Worm (Caenorhabditis elegans) whole organism, mixed stage, embryonic: ENCODE data around the gene sel-1.

Experiments
- ceh-39 ChIP-seq: fragments of 150-350 bp; optimal IDR thresholded peaks from 2 replicates; lab custom pipeline; 2014; ENCODE audit warnings: missing biosample characterization, missing genetic modification characterization
- ceh-83 ChIP-seq: fragments of 200-800 bp; sonication (Bioruptor generic); optimal IDR thresholded peaks from 2 replicates; lab custom pipeline; 2018; ENCODE audit warnings: mild to moderate bottlenecking, missing genetic modification characterization, missing compliant biosample characterization
- lin-13 ChIP-seq: fragments of 150-350 bp; optimal IDR thresholded peaks from 2 replicates; lab custom pipeline; 2014; ENCODE audit warnings: missing biosample characterization, missing genetic modification characterization
- lsy-2 ChIP-seq: fragments of 150-350 bp; optimal IDR thresholded peaks from 2 replicates; lab custom pipeline; 2014; ENCODE audit warnings: missing biosample characterization, missing genetic modification characterization
- nhr-237 ChIP-seq: fragments of 150-350 bp; optimal IDR thresholded peaks from 2 replicates; lab custom pipeline; 2014; ENCODE audit warnings: missing biosample characterization, missing genetic modification characterization
- nhr-28 ChIP-seq: fragments of 150-350 bp; optimal IDR thresholded peaks from 2 replicates; lab custom pipeline; 2014; ENCODE audit warnings: missing biosample characterization, missing genetic modification characterization
- snpc-4 ChIP-seq: fragments of 150-350 bp; optimal IDR thresholded peaks from 2 replicates; lab custom pipeline; 2014; ENCODE audit warnings: missing biosample characterization, missing genetic modification characterization
- unc-62 ChIP-seq: fragments of 150-350 bp; optimal IDR thresholded peaks from 2 replicates; lab custom pipeline; 2014; ENCODE audit warnings: missing biosample characterization, missing genetic modification reagents, missing genetic modification characterization
- ztf-11 ChIP-seq: fragments of 150-350 bp; optimal IDR thresholded peaks from 2 replicates; lab custom pipeline; 2014; ENCODE audit warnings: missing biosample characterization, missing genetic modification characterization

- TF ChIP-seq lsy-2 (tag; lab: Kevin White, UChicago): no peak
- no peak for TF ChIP-seq ztf-11
- no peak for TF ChIP-seq ceh-39 (tag; lab: Kevin White, UChicago)
- TF ChIP-seq unc-62 (GFP tag; lab: Kevin White, UChicago): no peak
- no peak for TF ChIP-seq lin-13 (tag; lab: Kevin White, UChicago)
- TF ChIP-seq nhr-237 (tag; lab: Kevin White, UChicago): no peak
- TF ChIP-seq ceh-83: no peak
- no peak for TF ChIP-seq nhr-28
- TF ChIP-seq snpc-4 (tag; lab: Kevin White, UChicago): no peak
Measured at ce11 chrV:12550755-12551154, 9.8 kb upstream of the sel-1 start.
